Worm (Caenorhabditis elegans) whole organism, young adult: ENCODE measurements around the gene ttr-49.

Source experiments
- B0019.2 ChIP-seq: fragments of 200-800 bp; sonication (Bioruptor generic); conservative IDR thresholded peaks from 2 replicates; pipeline ENCODE4 v1.3.6; 2022; ENCODE audit warnings: missing genetic modification reagents, missing genetic modification characterization, missing compliant biosample characterization
- T26A5.8 ChIP-seq: sonication (generic microtip); optimal IDR thresholded peaks from 2 replicates; lab custom pipeline; 2016; ENCODE audit warnings: missing genetic modification characterization, missing compliant biosample characterization
- ama-1 ChIP-seq, 3 experiments: fragments of 150-350 bp in 1 of 3; sonication (generic microtip) in 2 of 3; optimal IDR thresholded peaks; 2 replicates each; lab custom pipeline; 2014 to 2018; ENCODE audit warnings: missing biosample characterization in 2 of 3, missing genetic modification characterization in 2 of 3, missing genetic modification reagents in 2 of 3
- egl-18 ChIP-seq: fragments of 200-800 bp; sonication (Bioruptor generic); IDR thresholded peaks from 2 replicates; pipeline ENCODE4 v1.3.6; 2022; ENCODE audit warnings: missing genetic modification reagents, missing genetic modification characterization, missing compliant biosample characterization
- ets-4 ChIP-seq: fragments of 200-800 bp; sonication (Bioruptor generic); optimal IDR thresholded peaks from 2 replicates; lab custom pipeline; 2018; ENCODE audit warnings: mild to moderate bottlenecking, missing genetic modification characterization, missing compliant biosample characterization
- fkh-3 ChIP-seq: sonication (generic microtip); optimal IDR thresholded peaks from 2 replicates; lab custom pipeline; 2016; ENCODE audit warnings: mild to moderate bottlenecking, missing genetic modification characterization, missing compliant biosample characterization
- hrde-1 ChIP-seq: sonication (generic microtip); optimal IDR thresholded peaks from 2 replicates; lab custom pipeline; 2016; ENCODE audit warnings: missing genetic modification characterization, mild to moderate bottlenecking, missing compliant biosample characterization, moderate library complexity, missing genotype, missing genetic modification reagents, borderline replicate concordance
- madf-8 ChIP-seq: fragments of 200-800 bp; sonication (Bioruptor generic); conservative IDR thresholded peaks from 2 replicates; pipeline ENCODE4 v1.3.6; 2022; ENCODE audit warnings: missing genetic modification reagents, missing genetic modification characterization, missing compliant biosample characterization
- mxl-1 ChIP-seq: sonication (generic microtip); optimal IDR thresholded peaks from 2 replicates; lab custom pipeline; 2016; ENCODE audit warnings: missing genetic modification characterization, missing compliant biosample characterization
- nfya-1 ChIP-seq: sonication (generic microtip); optimal IDR thresholded peaks from 2 replicates; lab custom pipeline; 2017; ENCODE audit warnings: antibody characterized with exemption, missing compliant biosample characterization, missing genetic modification characterization, borderline replicate concordance; ENCODE audit not compliant: insufficient read depth
- snpc-1.3 ChIP-seq: sonication (generic microtip); optimal IDR thresholded peaks from 2 replicates; lab custom pipeline; 2017; ENCODE audit warnings: missing genetic modification characterization, mild to moderate bottlenecking, missing compliant biosample characterization, antibody characterized with exemption, moderate library complexity, missing genotype, missing genetic modification reagents; ENCODE audit not compliant: insufficient read depth
- somi-1 ChIP-seq: fragments of 200-800 bp; sonication (Bioruptor generic); optimal IDR thresholded peaks from 2 replicates; lab custom pipeline; 2018; ENCODE audit warnings: mild to moderate bottlenecking, missing genetic modification characterization, missing compliant biosample characterization
- sptf-2 ChIP-seq: fragments of 200-800 bp; sonication (Bioruptor generic); optimal IDR thresholded peaks from 2 replicates; lab custom pipeline; 2018; ENCODE audit warnings: mild to moderate bottlenecking, missing genetic modification characterization, missing compliant biosample characterization
- tlf-1 ChIP-seq: fragments of 200-800 bp; sonication (Bioruptor generic); optimal IDR thresholded peaks from 2 replicates; lab custom pipeline; 2018; ENCODE audit warnings: mild to moderate bottlenecking, missing genetic modification characterization, missing compliant biosample characterization

- TF ChIP-seq fkh-3 (no peak), sptf-2 (GFP tag; lab: Kevin White, UChicago) (no peak), snpc-1.3 (no peak), madf-8 (no peak), egl-18 (GFP tag; lab: Robert Waterston, UW) (no peak), nfya-1 (tag; lab: Kevin White, UChicago) (no peak), tlf-1 (GFP tag; lab: Kevin White, UChicago) (no peak), B0019.2 (GFP tag; lab: Robert Waterston, UW) (no peak), ama-1 (optimal IDR thresholded peaks at IDR 0.05; lab: Kevin White, UChicago) (no peak), ama-1 (GFP tag; optimal IDR thresholded peaks at IDR 0.05; lab: Kevin White, UChicago) (no peak), mxl-1 (tag; lab: Kevin White, UChicago) (no peak), somi-1 (GFP tag; lab: Kevin White, UChicago) (no peak), T26A5.8 (tag; lab: Kevin White, UChicago) (no peak), ets-4 (GFP tag; lab: Kevin White, UChicago) (no peak), hrde-1 (tag; lab: Kevin White, UChicago) (no peak)
These were observed 17.2 kb upstream of the ttr-49 start, which contains the start of gene E02C12.8 for ce11 chrV:9373473-9373872.
